Fruit fly (Drosophila melanogaster) whole organism, prepupa: ENCODE measurements around the gene CG5391.

ENCODE experiments used
- CG15336 ChIP-seq: fragments of 200-800 bp; sonication (Bioruptor generic); IDR thresholded peaks from 2 replicates; pipeline ENCODE4 v1.3.6; 2022; ENCODE audit warnings: missing biosample characterization, missing genetic modification characterization
- CG3032 ChIP-seq: fragments of 200-800 bp; optimal IDR thresholded peaks from 2 replicates; lab custom pipeline; 2019; ENCODE audit warnings: missing biosample characterization, mild to moderate bottlenecking, missing genetic modification characterization, moderate library complexity
- CG32006 ChIP-seq: fragments of 200-800 bp; sonication (Bioruptor generic); optimal IDR thresholded peaks from 3 replicates; lab custom pipeline; 2017; ENCODE audit warnings: missing biosample characterization, mild to moderate bottlenecking, missing genetic modification characterization
- CG3919 ChIP-seq: fragments of 200-800 bp; sonication (Bioruptor generic); optimal IDR thresholded peaks from 3 replicates; lab custom pipeline; 2016; ENCODE audit warnings: missing biosample characterization, missing genetic modification characterization
- CG4318 ChIP-seq: fragments of 200-800 bp; sonication (Bioruptor generic); optimal IDR thresholded peaks from 3 replicates; lab custom pipeline; 2017; ENCODE audit warnings: missing biosample characterization, mild to moderate bottlenecking, missing genetic modification characterization
- CG6276 ChIP-seq: fragments of 200-800 bp; sonication (Bioruptor generic); optimal IDR thresholded peaks from 2 replicates; lab custom pipeline; 2017; ENCODE audit warnings: missing biosample characterization, mild to moderate bottlenecking, missing genetic modification characterization
- CG6854 ChIP-seq: fragments of 200-800 bp; sonication (Bioruptor generic); optimal IDR thresholded peaks from 2 replicates; lab custom pipeline; 2017; ENCODE audit warnings: missing biosample characterization, mild to moderate bottlenecking, missing genetic modification characterization
- CG8119 ChIP-seq: fragments of 200-800 bp; sonication (Bioruptor generic); IDR thresholded peaks from 3 replicates; pipeline ENCODE4 v1.3.6; 2022; ENCODE audit warnings: missing biosample characterization, missing genetic modification characterization
- Eip75B ChIP-seq: fragments of 200-800 bp; sonication (Bioruptor generic); optimal IDR thresholded peaks from 3 replicates; lab custom pipeline; 2016; ENCODE audit warnings: missing biosample characterization, missing genetic modification characterization
- Eip78C ChIP-seq: fragments of 200-800 bp; sonication (Bioruptor generic); peaks from one replicate; lab custom pipeline; 2016; ENCODE audit warnings: missing biosample characterization, missing genetic modification characterization
- Eip93F ChIP-seq: fragments of 200-800 bp; sonication (Bioruptor generic); optimal IDR thresholded peaks from 2 replicates; lab custom pipeline; 2016; ENCODE audit warnings: missing biosample characterization, mild to moderate bottlenecking, missing genetic modification characterization
- Ets21C ChIP-seq: fragments of 200-800 bp; sonication (Bioruptor generic); optimal IDR thresholded peaks from 3 replicates; lab custom pipeline; 2016; ENCODE audit warnings: missing biosample characterization, missing genetic modification characterization
- Gug ChIP-seq: fragments of 200-800 bp; sonication (Bioruptor generic); IDR thresholded peaks from 2 replicates; pipeline ENCODE4 v1.3.6; 2022; ENCODE audit warnings: missing biosample characterization, missing genetic modification characterization
- Hr38 ChIP-seq: sonication (Bioruptor generic); optimal IDR thresholded peaks from 2 replicates; lab custom pipeline; 2016; ENCODE audit warnings: missing biosample characterization, missing genetic modification characterization
- Hr4 ChIP-seq: fragments of 200-800 bp; sonication (Bioruptor generic); optimal IDR thresholded peaks from 3 replicates; lab custom pipeline; 2016; ENCODE audit warnings: missing biosample characterization, missing genetic modification characterization
- Met ChIP-seq: fragments of 200-800 bp; sonication (Bioruptor generic); optimal IDR thresholded peaks from 3 replicates; lab custom pipeline; 2016; ENCODE audit warnings: missing biosample characterization, missing genetic modification characterization
- Smox ChIP-seq: fragments of 200-800 bp; sonication (Bioruptor generic); optimal IDR thresholded peaks from 3 replicates; lab custom pipeline; 2016; ENCODE audit warnings: missing biosample characterization, missing genetic modification characterization
- Sox14 ChIP-seq: fragments of 200-800 bp; sonication (Bioruptor generic); optimal IDR thresholded peaks from 3 replicates; lab custom pipeline; 2016; ENCODE audit warnings: missing biosample characterization, missing genetic modification characterization
- achi ChIP-seq: fragments of 200-800 bp; sonication (Bioruptor generic); optimal IDR thresholded peaks from 3 replicates; lab custom pipeline; 2016; ENCODE audit warnings: missing biosample characterization, missing genetic modification characterization
- acj6 ChIP-seq: fragments of 200-800 bp; sonication (Bioruptor generic); optimal IDR thresholded peaks from 3 replicates; lab custom pipeline; 2016; ENCODE audit warnings: missing biosample characterization, missing genetic modification characterization
- fd85E ChIP-seq: fragments of 200-800 bp; sonication (Bioruptor generic); optimal IDR thresholded peaks from 3 replicates; lab custom pipeline; 2016; ENCODE audit warnings: missing biosample characterization, missing genetic modification characterization
- fkh ChIP-seq: fragments of 200-800 bp; sonication (Bioruptor generic); optimal IDR thresholded peaks from 3 replicates; lab custom pipeline; 2017; ENCODE audit warnings: missing biosample characterization, mild to moderate bottlenecking, missing genetic modification characterization, moderate library complexity
- net ChIP-seq: fragments of 200-800 bp; sonication (Bioruptor generic); optimal IDR thresholded peaks from 3 replicates; lab custom pipeline; 2016; ENCODE audit warnings: missing biosample characterization, missing genetic modification characterization
- salr ChIP-seq, 2 experiments: fragments of 200-800 bp; sonication (Bioruptor generic); optimal IDR thresholded peaks; 3 replicates each; lab custom pipeline; 2016 to 2018; ENCODE audit warnings: missing biosample characterization in 2 of 2, missing genetic modification characterization in 2 of 2, mild to moderate bottlenecking in 1 of 2
- ss ChIP-seq, 2 experiments: fragments of 200-800 bp; sonication (Bioruptor generic); optimal IDR thresholded peaks; 2 replicates in 1 of 2; 3 replicates in 1 of 2; lab custom pipeline; 2017 to 2018; ENCODE audit warnings: mild to moderate bottlenecking in 2 of 2, missing biosample characterization in 2 of 2, missing genetic modification characterization in 2 of 2, moderate library complexity in 1 of 2
- topi ChIP-seq: fragments of 200-800 bp; sonication (Bioruptor generic); optimal IDR thresholded peaks from 3 replicates; lab custom pipeline; 2016; ENCODE audit warnings: missing biosample characterization, missing genetic modification characterization

Gene CG5391

DNA sequence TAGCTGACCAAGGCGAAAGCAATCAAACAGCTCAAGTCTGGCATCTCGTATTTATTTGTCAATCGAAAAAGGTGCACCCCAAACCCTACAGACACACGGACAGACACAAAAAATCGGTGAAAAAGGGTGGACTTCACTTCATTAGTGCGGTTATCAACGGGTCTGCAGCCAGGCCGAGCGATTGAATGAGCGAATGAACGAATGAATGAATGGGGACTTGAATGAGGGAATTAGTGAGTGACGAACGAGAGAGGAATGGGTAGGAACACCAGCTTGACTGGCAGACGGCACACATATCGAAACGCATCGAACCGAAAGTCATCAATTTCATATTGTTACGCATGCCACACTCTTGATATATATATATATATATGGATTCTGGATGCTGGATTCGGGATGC is 45.6 kb downstream of the CG5391 start:
- TF ChIP-seq acj6 (GFP tag; lab: Kevin White, UChicago) (no peak), Eip75B (GFP tag; lab: Kevin White, UChicago) (no peak), Sox14 (GFP tag; lab: Kevin White, UChicago) (no peak), CG3919 (no peak), Gug (GFP tag; lab: Robert Waterston, UW) (no peak), fkh (no peak), fd85E (GFP tag; lab: Kevin White, UChicago) (no peak), Eip93F (GFP tag; lab: Kevin White, UChicago) (no peak), Eip78C (GFP tag; lab: Kevin White, UChicago) (no peak), achi (no peak), CG4318 (GFP tag; lab: Kevin White, UChicago) (no peak), Hr4 (GFP tag; lab: Kevin White, UChicago) (no peak), CG8119 (GFP tag; lab: Robert Waterston, UW) (no peak), CG6276 (GFP tag; lab: Kevin White, UChicago) (no peak), salr (GFP tag; optimal IDR thresholded peaks at IDR 0.05; lab: Kevin White, UChicago) (no peak), CG6854 (GFP tag; lab: Kevin White, UChicago) (no peak), Ets21C (GFP tag; lab: Kevin White, UChicago) (no peak), net (no peak), CG3032 (no peak), topi (GFP tag; lab: Kevin White, UChicago) (no peak)

DNA sequence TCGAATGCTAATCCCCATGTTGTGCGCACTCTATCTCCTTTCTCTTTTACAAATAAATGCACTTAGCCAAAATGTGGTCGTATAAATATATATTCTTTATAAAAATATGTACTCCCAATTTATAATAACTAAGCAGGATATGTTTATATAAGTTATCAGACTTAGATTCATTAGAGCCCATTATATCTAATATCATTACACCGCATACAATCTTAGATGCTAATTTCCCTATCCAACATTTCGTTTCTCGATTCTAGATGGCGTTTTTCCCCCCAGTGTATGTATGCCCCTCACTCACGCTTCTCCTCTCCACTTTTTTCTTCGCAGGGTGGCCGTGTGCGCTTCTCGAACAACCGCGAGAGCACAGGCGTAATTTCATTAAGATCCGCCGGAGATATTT is 46.5 kb downstream of the CG5391 start:
- TF ChIP-seq CG3919 (no peak), Hr38 (GFP tag; lab: Kevin White, UChicago) (no peak), CG3032 (no peak), CG15336 (GFP tag; lab: Robert Waterston, UW) (no peak), Met (no peak), ss (GFP tag; optimal IDR thresholded peaks at IDR 0.05; lab: Kevin White, UChicago) (no peak), CG32006 (GFP tag; lab: Kevin White, UChicago) (no peak), Smox (GFP tag; lab: Kevin White, UChicago) (no peak)
